Fruit fly (Drosophila melanogaster) whole organism, embryonic: Measurements from ENCODE around the gene Exd2.

Source experiments
- ATbp ChIP-seq: fragments of 200-800 bp; sonication (Bioruptor generic); optimal IDR thresholded peaks from 2 replicates; lab custom pipeline; 2017; ENCODE audit warnings: missing biosample characterization, mild to moderate bottlenecking, missing genetic modification characterization, missing genetic modification reagents
- Bgb ChIP-seq: fragments of 200-800 bp; sonication (Bioruptor generic); IDR thresholded peaks from 2 replicates; pipeline ENCODE4 v1.3.6; 2022; ENCODE audit warnings: missing biosample characterization, missing genetic modification characterization; ENCODE audit not compliant: partially characterized antibody
- Bteb2 ChIP-seq: fragments of 200-800 bp; sonication (Bioruptor generic); optimal IDR thresholded peaks from 2 replicates; lab custom pipeline; 2016; ENCODE audit warnings: missing biosample characterization, missing genetic modification characterization
- C15 ChIP-seq: fragments of 200-800 bp; sonication (Bioruptor generic); IDR thresholded peaks from 3 replicates; pipeline ENCODE4 v1.3.6; 2022; ENCODE audit warnings: missing biosample characterization, missing genetic modification characterization
- CG10267 ChIP-seq: fragments of 200-800 bp; sonication (Bioruptor generic); optimal IDR thresholded peaks from 2 replicates; lab custom pipeline; 2018; ENCODE audit warnings: missing biosample characterization, mild to moderate bottlenecking, missing genetic modification characterization, moderate library complexity
- CG10274 ChIP-seq: fragments of 200-800 bp; sonication (Bioruptor generic); optimal IDR thresholded peaks from 3 replicates; lab custom pipeline; 2017; ENCODE audit warnings: missing biosample characterization, mild to moderate bottlenecking, missing genetic modification characterization
- CG13624 ChIP-seq: fragments of 200-800 bp; sonication (Bioruptor generic); optimal IDR thresholded peaks from 2 replicates; lab custom pipeline; 2016; ENCODE audit warnings: missing biosample characterization, missing genetic modification characterization
- CG13775 ChIP-seq: fragments of 200-800 bp; sonication (Bioruptor generic); optimal IDR thresholded peaks from 3 replicates; lab custom pipeline; 2017; ENCODE audit warnings: missing biosample characterization, mild to moderate bottlenecking, missing genetic modification characterization
- CG1602 ChIP-seq: fragments of 200-800 bp; sonication (Bioruptor generic); optimal IDR thresholded peaks from 3 replicates; lab custom pipeline; 2016; ENCODE audit warnings: missing biosample characterization, missing genetic modification characterization
- CG16813 ChIP-seq: fragments of 200-800 bp; sonication (Bioruptor generic); IDR thresholded peaks from 3 replicates; pipeline ENCODE4 v1.3.6; 2022; ENCODE audit warnings: missing biosample characterization, missing genetic modification characterization; ENCODE audit not compliant: partially characterized antibody
- CG16815 ChIP-seq: fragments of 200-800 bp; sonication (Bioruptor generic); optimal IDR thresholded peaks from 3 replicates; lab custom pipeline; 2017; ENCODE audit warnings: missing biosample characterization, mild to moderate bottlenecking, missing genetic modification characterization
- CG16863 ChIP-seq: fragments of 200-800 bp; sonication (Bioruptor generic); optimal IDR thresholded peaks from 3 replicates; lab custom pipeline; 2016; ENCODE audit warnings: missing biosample characterization, missing genetic modification characterization
- CG17912 ChIP-seq: fragments of 200-800 bp; sonication (Bioruptor generic); optimal IDR thresholded peaks from 2 replicates; lab custom pipeline; 2018; ENCODE audit warnings: missing biosample characterization, mild to moderate bottlenecking, missing genetic modification characterization
- CG30403 ChIP-seq: fragments of 200-800 bp; sonication (Bioruptor generic); optimal IDR thresholded peaks from 3 replicates; lab custom pipeline; 2016; ENCODE audit warnings: missing biosample characterization, missing genetic modification characterization
- CG4424 ChIP-seq: fragments of 200-800 bp; sonication (Bioruptor generic); optimal IDR thresholded peaks from 3 replicates; lab custom pipeline; 2016; ENCODE audit warnings: missing biosample characterization, missing genetic modification characterization
- CG7745 ChIP-seq: fragments of 200-800 bp; sonication (Bioruptor generic); optimal IDR thresholded peaks from 2 replicates; lab custom pipeline; 2018; ENCODE audit warnings: missing biosample characterization, mild to moderate bottlenecking, missing genetic modification characterization, moderate library complexity
- CG8478 ChIP-seq: fragments of >200 bp; optimal IDR thresholded peaks from 2 replicates; lab custom pipeline; 2018
- CrebB ChIP-seq: fragments of 200-800 bp; sonication (Bioruptor generic); optimal IDR thresholded peaks from 3 replicates; lab custom pipeline; 2018; ENCODE audit warnings: missing biosample characterization, mild to moderate bottlenecking, missing genetic modification characterization
- Dfd ChIP-seq, 2 experiments: fragments of >200 bp; optimal IDR thresholded peaks; 2 replicates each; lab custom pipeline; 2017; ENCODE audit warnings: missing biosample characterization in 2 of 2, missing genetic modification characterization in 2 of 2
- Dip2 ChIP-seq: fragments of 200-800 bp; sonication (Bioruptor generic); IDR thresholded peaks from 2 replicates; pipeline ENCODE4 v1.3.6; 2022; ENCODE audit warnings: missing biosample characterization, missing genetic modification characterization
- E2f1 ChIP-seq: fragments of 200-800 bp; sonication (Bioruptor generic); IDR thresholded peaks from 2 replicates; pipeline ENCODE4 v1.3.6; 2022; ENCODE audit warnings: missing biosample characterization, missing genetic modification characterization
- HLH4C ChIP-seq: fragments of 200-800 bp; sonication (Bioruptor generic); IDR thresholded peaks from 3 replicates; pipeline ENCODE4 v1.3.6; 2022; ENCODE audit warnings: missing biosample characterization, missing genetic modification characterization; ENCODE audit not compliant: partially characterized antibody
- Hand ChIP-seq: fragments of 200-800 bp; sonication (Bioruptor generic); optimal IDR thresholded peaks from 2 replicates; lab custom pipeline; 2017; ENCODE audit warnings: mild to moderate bottlenecking, missing biosample characterization, missing genetic modification reagents, missing genetic modification characterization
- MBD-R2 ChIP-seq: fragments of 200-800 bp; sonication (Bioruptor generic); IDR thresholded peaks from 2 replicates; pipeline ENCODE4 v1.3.6; 2022; ENCODE audit warnings: missing biosample characterization, missing genetic modification characterization
- Ptx1 ChIP-seq: fragments of 200-800 bp; sonication (Bioruptor generic); IDR thresholded peaks from 2 replicates; pipeline ENCODE4 v1.3.6; 2022; ENCODE audit warnings: missing biosample characterization, missing genetic modification characterization
- Sin3A ChIP-seq: fragments of >200 bp; optimal IDR thresholded peaks from 2 replicates; lab custom pipeline; 2018
- Six4 ChIP-seq: fragments of 200-800 bp; sonication (Bioruptor generic); optimal IDR thresholded peaks from 2 replicates; lab custom pipeline; 2016; ENCODE audit warnings: missing biosample characterization, missing genetic modification characterization
- Sox100B ChIP-seq: fragments of 200-800 bp; sonication (Bioruptor generic); optimal IDR thresholded peaks from 3 replicates; lab custom pipeline; 2018; ENCODE audit warnings: missing biosample characterization, mild to moderate bottlenecking, missing genetic modification characterization
- Tbp ChIP-seq: fragments of >200 bp; optimal IDR thresholded peaks from 2 replicates; lab custom pipeline; 2018; ENCODE audit warnings: missing biosample characterization, missing genetic modification characterization
- bab2 ChIP-seq: fragments of 200-800 bp; sonication (Bioruptor generic); optimal IDR thresholded peaks from 2 replicates; lab custom pipeline; 2016; ENCODE audit warnings: missing biosample characterization, missing genetic modification characterization
- crc ChIP-seq: fragments of 200-800 bp; sonication (Bioruptor generic); optimal IDR thresholded peaks from 2 replicates; lab custom pipeline; 2016; ENCODE audit warnings: missing biosample characterization, missing genetic modification characterization
- disco-r ChIP-seq: fragments of 200-800 bp; sonication (Bioruptor generic); optimal IDR thresholded peaks from 2 replicates; lab custom pipeline; 2016; ENCODE audit warnings: missing biosample characterization, missing genetic modification characterization
- dpn ChIP-seq, 2 experiments: fragments of 200-800 bp; sonication (Bioruptor generic); optimal IDR thresholded peaks; 3 replicates each; lab custom pipeline; 2016; ENCODE audit warnings: missing biosample characterization in 2 of 2, missing genetic modification characterization in 2 of 2
- dysf ChIP-seq: fragments of 200-800 bp; sonication (Bioruptor generic); IDR thresholded peaks from 3 replicates; pipeline ENCODE4 v1.3.6; 2022; ENCODE audit warnings: missing biosample characterization, missing genetic modification characterization
- en ChIP-seq: fragments of 200-800 bp; sonication (Bioruptor generic); optimal IDR thresholded peaks from 2 replicates; lab custom pipeline; 2016; ENCODE audit warnings: missing biosample characterization, missing genetic modification characterization
- eyg ChIP-seq: fragments of 200-800 bp; sonication (Bioruptor generic); optimal IDR thresholded peaks from 3 replicates; lab custom pipeline; 2016; ENCODE audit warnings: missing biosample characterization, missing genetic modification characterization
- gcm2 ChIP-seq: fragments of 200-800 bp; sonication (Bioruptor generic); optimal IDR thresholded peaks from 2 replicates; lab custom pipeline; 2016; ENCODE audit warnings: missing biosample characterization, missing genetic modification characterization
- hb ChIP-seq: fragments of 200-800 bp; sonication (Bioruptor generic); IDR thresholded peaks from 3 replicates; pipeline ENCODE4 v1.3.6; 2022; ENCODE audit warnings: missing biosample characterization, missing genetic modification characterization; ENCODE audit not compliant: partially characterized antibody
- insv ChIP-seq, 2 experiments: fragments of 200-800 bp; sonication (Bioruptor generic); optimal IDR thresholded peaks; 3 replicates each; lab custom pipeline; 2016 to 2018; ENCODE audit warnings: missing biosample characterization in 2 of 2, missing genetic modification characterization in 2 of 2
- klu ChIP-seq: fragments of 200-800 bp; sonication (Bioruptor generic); IDR thresholded peaks from 2 replicates; pipeline ENCODE4 v1.3.6; 2022; ENCODE audit warnings: missing biosample characterization, missing genetic modification characterization
- mam ChIP-seq: fragments of 200-800 bp; sonication (Bioruptor generic); optimal IDR thresholded peaks from 3 replicates; lab custom pipeline; 2016; ENCODE audit warnings: missing biosample characterization, missing genetic modification characterization
- p53 ChIP-seq: fragments of 200-800 bp; sonication (Bioruptor generic); optimal IDR thresholded peaks from 2 replicates; lab custom pipeline; 2016; ENCODE audit warnings: missing biosample characterization, missing genetic modification characterization
- pita ChIP-seq: fragments of 200-800 bp; sonication (Bioruptor generic); optimal IDR thresholded peaks from 2 replicates; lab custom pipeline; 2017; ENCODE audit warnings: missing biosample characterization, mild to moderate bottlenecking, missing genetic modification characterization
- sc ChIP-seq, 3 experiments: fragments of >200 bp in 2 of 3; fragments of 200-800 bp in 1 of 3; sonication (Bioruptor generic) in 1 of 3; optimal IDR thresholded peaks; 2 replicates in 2 of 3; 3 replicates in 1 of 3; lab custom pipeline; 2017; ENCODE audit warnings: mild to moderate bottlenecking in 1 of 3, missing biosample characterization in 1 of 3, missing genetic modification characterization in 1 of 3, missing genetic modification reagents in 1 of 3
- seq ChIP-seq: fragments of 200-800 bp; sonication (Bioruptor generic); IDR thresholded peaks from 2 replicates; pipeline ENCODE4 v1.3.6; 2022; ENCODE audit warnings: missing biosample characterization, missing genetic modification characterization
- sima ChIP-seq: fragments of 200-800 bp; sonication (Bioruptor generic); optimal IDR thresholded peaks from 2 replicates; lab custom pipeline; 2016; ENCODE audit warnings: missing biosample characterization, missing genetic modification characterization
- sisA ChIP-seq: fragments of 200-800 bp; sonication (Bioruptor generic); IDR thresholded peaks from 2 replicates; pipeline ENCODE4 v1.3.6; 2022; ENCODE audit warnings: missing biosample characterization, missing genetic modification characterization
- so ChIP-seq: fragments of 200-800 bp; sonication (Bioruptor generic); IDR thresholded peaks from 3 replicates; pipeline ENCODE4 v1.3.6; 2022; ENCODE audit warnings: missing biosample characterization, missing genetic modification characterization
- stwl ChIP-seq: fragments of 200-800 bp; sonication (Bioruptor generic); optimal IDR thresholded peaks from 3 replicates; lab custom pipeline; 2018; ENCODE audit warnings: missing biosample characterization, mild to moderate bottlenecking, missing genetic modification characterization, moderate library complexity
- tx ChIP-seq: fragments of 200-800 bp; sonication (Bioruptor generic); optimal IDR thresholded peaks from 2 replicates; lab custom pipeline; 2016; ENCODE audit warnings: missing biosample characterization, missing genetic modification characterization

The Exd2 gene

dm6 chr3R:11458022-11458850 lies 22.7 kb upstream of the Exd2 start (continued):
- TF ChIP-seq Six4 (GFP tag; lab: Kevin White, UChicago) (peak; percentile 40), MBD-R2 (GFP tag; lab: Robert Waterston, UW) (peak; percentile 58), CG16815 (GFP tag; lab: Kevin White, UChicago) (no peak), CG4424 (GFP tag; lab: Kevin White, UChicago) (peak; percentile 57), p53 (no peak), HLH4C (no peak), Sox100B (GFP tag; lab: Kevin White, UChicago) (peak; percentile 31), disco-r (GFP tag; lab: Kevin White, UChicago) (peak; percentile 0), Hand (no peak), tx (GFP tag; lab: Kevin White, UChicago) (peak; percentile 48), so (GFP tag; lab: Robert Waterston, UW) (peak; percentile 77; the same call in 2 of the 3 replicates), ATbp (GFP tag; lab: Kevin White, UChicago) (no peak), E2f1 (GFP tag; lab: Robert Waterston, UW) (peak; percentile 77), CG30403 (GFP tag; lab: Kevin White, UChicago) (peak; percentile 64), bab2 (peak; percentile 47), CG13624 (GFP tag; lab: Kevin White, UChicago) (peak; percentile 14), crc (GFP tag; lab: Kevin White, UChicago) (peak; percentile 27), Bteb2 (GFP tag; lab: Kevin White, UChicago) (peak; percentile 28), hb (GFP tag; lab: Robert Waterston, UW) (no peak), pita (GFP tag; lab: Kevin White, UChicago) (no peak), insv (GFP tag; optimal IDR thresholded peaks at IDR 0.05; lab: Kevin White, UChicago) (no peak), sima (GFP tag; lab: Kevin White, UChicago) (peak; percentile 27), CG17912 (GFP tag; lab: Kevin White, UChicago) (no peak), CG8478 (lab: Kevin White, UChicago) (no peak), Dip2 (GFP tag; lab: Robert Waterston, UW) (peak; percentile 33; the same call in 1 of the 2 replicates), Sin3A (no peak), C15 (GFP tag; lab: Robert Waterston, UW) (peak; percentile 77; the same call in 2 of the 3 replicates), Ptx1 (peak; percentile 86), CG1602 (GFP tag; lab: Kevin White, UChicago) (peak; percentile 33), sc (optimal IDR thresholded peaks at IDR 0.05; lab: Kevin White, UChicago) (no peak), sc (GFP tag; optimal IDR thresholded peaks at IDR 0.05; lab: Kevin White, UChicago) (no peak), dpn (GFP tag; optimal IDR thresholded peaks at IDR 0.05; lab: Kevin White, UChicago) (peak; percentile 55 to 63), Tbp (GFP tag; lab: Kevin White, UChicago) (no peak), Bgb (no peak), CG10267 (tag; lab: Kevin White, UChicago) (peak; percentile 3), en (GFP tag; lab: Kevin White, UChicago) (no peak), stwl (no peak), mam (GFP tag; lab: Kevin White, UChicago) (peak; percentile 68), sisA (GFP tag; lab: Robert Waterston, UW) (peak; percentile 64), klu (GFP tag; lab: Robert Waterston, UW) (peak; percentile 72), CG7745 (tag; lab: Kevin White, UChicago) (no peak), CG13775 (GFP tag; lab: Kevin White, UChicago) (peak; percentile 55), seq (GFP tag; lab: Robert Waterston, UW) (peak; percentile 81), Dfd (GFP tag; optimal IDR thresholded peaks at IDR 0.05; lab: Kevin White, UChicago) (no peak), CG10274 (GFP tag; lab: Kevin White, UChicago) (peak; percentile 16), gcm2 (GFP tag; lab: Kevin White, UChicago) (no peak), CG16813 (GFP tag; lab: Robert Waterston, UW) (no peak), CG16863 (peak; percentile 61), dysf (GFP tag; lab: Robert Waterston, UW) (peak; percentile 89), eyg (GFP tag; lab: Kevin White, UChicago) (peak; percentile 77), CrebB (tag; lab: Kevin White, UChicago) (no peak)
